Worm (Caenorhabditis elegans) whole organism, L1 larva: Measurements from ENCODE around the gene sur-5.

Experiments
- C16A3.4 ChIP-seq: fragments of 150-350 bp; optimal IDR thresholded peaks from 2 replicates; lab custom pipeline; 2014; ENCODE audit warnings: missing biosample characterization, missing genetic modification characterization
- F16B12.6 ChIP-seq: fragments of 150-350 bp; optimal IDR thresholded peaks from 2 replicates; lab custom pipeline; 2014; ENCODE audit warnings: missing biosample characterization, missing genetic modification characterization
- Y116A8C.19 ChIP-seq: sonication (generic microtip); optimal IDR thresholded peaks from 2 replicates; lab custom pipeline; 2016; ENCODE audit warnings: missing compliant biosample characterization, missing genetic modification characterization, borderline replicate concordance
- aha-1 ChIP-seq: fragments of 150-350 bp; optimal IDR thresholded peaks from 2 replicates; lab custom pipeline; 2014; ENCODE audit warnings: missing biosample characterization, missing genetic modification characterization
- alr-1 ChIP-seq: fragments of 200-800 bp; sonication (Bioruptor generic); optimal IDR thresholded peaks from 2 replicates; lab custom pipeline; 2018; ENCODE audit warnings: borderline replicate concordance, mild to moderate bottlenecking, missing genetic modification characterization, missing compliant biosample characterization
- ama-1 ChIP-seq: fragments of 150-350 bp; optimal IDR thresholded peaks from 2 replicates; lab custom pipeline; 2014
- ceh-63 ChIP-seq: fragments of 200-800 bp; sonication (Bioruptor generic); optimal IDR thresholded peaks from 2 replicates; lab custom pipeline; 2018; ENCODE audit warnings: mild to moderate bottlenecking, missing genetic modification characterization, missing compliant biosample characterization
- ceh-82 ChIP-seq, 3 experiments: fragments of 150-350 bp in 1 of 3; sonication (generic microtip) in 2 of 3; optimal IDR thresholded peaks; 2 replicates each; lab custom pipeline; 2014 to 2017; ENCODE audit warnings: missing biosample characterization in 3 of 3, missing genetic modification characterization in 3 of 3
- ceh-90 ChIP-seq: sonication (generic microtip); optimal IDR thresholded peaks from 2 replicates; lab custom pipeline; 2016; ENCODE audit warnings: missing genetic modification characterization, missing compliant biosample characterization
- ces-1 ChIP-seq: fragments of 150-350 bp; optimal IDR thresholded peaks from 2 replicates; lab custom pipeline; 2014; ENCODE audit warnings: missing biosample characterization, missing genetic modification reagents, missing genetic modification characterization
- dpl-1 ChIP-seq, 3 experiments: fragments of 150-350 bp in 2 of 3; sonication (generic microtip) in 1 of 3; optimal IDR thresholded peaks; 2 replicates each; lab custom pipeline; 2014 to 2017; ENCODE audit warnings: missing biosample characterization in 3 of 3, missing genetic modification characterization in 3 of 3, missing genetic modification reagents in 3 of 3
- egl-13 ChIP-seq: sonication (generic microtip); optimal IDR thresholded peaks from 2 replicates; lab custom pipeline; 2016; ENCODE audit warnings: missing genotype, missing genetic modification reagents, missing genetic modification characterization, missing compliant biosample characterization
- egl-27 ChIP-seq, 2 experiments: fragments of 150-350 bp in 1 of 2; sonication (generic microtip); optimal IDR thresholded peaks; 3 replicates each; lab custom pipeline; 2017 to 2018; ENCODE audit warnings: missing biosample characterization in 2 of 2, missing genetic modification characterization in 2 of 2, missing genetic modification reagents in 2 of 2
- elt-2 ChIP-seq: sonication (generic microtip); optimal IDR thresholded peaks from 2 replicates; lab custom pipeline; 2016; ENCODE audit warnings: missing genetic modification characterization, mild to moderate bottlenecking, inconsistent platforms, missing compliant biosample characterization, missing genetic modification reagents
- elt-3 ChIP-seq, 6 experiments: fragments of 150-350 bp in 1 of 6; sonication (generic microtip); optimal IDR thresholded peaks; 2 replicates each; lab custom pipeline; 2017 to 2018; ENCODE audit warnings: missing biosample characterization in 6 of 6, missing genetic modification characterization in 6 of 6, inconsistent platforms in 1 of 6
- fkh-10 ChIP-seq: sonication (generic microtip); optimal IDR thresholded peaks from 2 replicates; lab custom pipeline; 2017; ENCODE audit warnings: missing biosample characterization, missing genetic modification reagents, missing genetic modification characterization
- fkh-4 ChIP-seq: sonication (generic microtip); optimal IDR thresholded peaks from 2 replicates; lab custom pipeline; 2016; ENCODE audit warnings: missing compliant biosample characterization, missing genetic modification characterization, borderline replicate concordance
- fos-1 ChIP-seq: fragments of 150-350 bp; optimal IDR thresholded peaks from 2 replicates; lab custom pipeline; 2014; ENCODE audit warnings: missing biosample characterization, missing genetic modification characterization
- hlh-4 ChIP-seq: sonication (generic microtip); optimal IDR thresholded peaks from 2 replicates; lab custom pipeline; 2016; ENCODE audit warnings: mild to moderate bottlenecking, missing genetic modification characterization, missing compliant biosample characterization
- irx-1 ChIP-seq: sonication (generic microtip); optimal IDR thresholded peaks from 2 replicates; lab custom pipeline; 2016; ENCODE audit warnings: missing genetic modification characterization, missing compliant biosample characterization
- isw-1 ChIP-seq: fragments of 200-800 bp; sonication (Bioruptor generic); IDR thresholded peaks from 2 replicates; pipeline ENCODE4 v1.3.6; 2022; ENCODE audit warnings: missing genetic modification characterization, missing compliant biosample characterization
- jun-1 ChIP-seq: fragments of 150-350 bp; optimal IDR thresholded peaks from 2 replicates; lab custom pipeline; 2014; ENCODE audit warnings: missing biosample characterization, missing genetic modification reagents, missing genetic modification characterization
- lin-13 ChIP-seq: fragments of 150-350 bp; optimal IDR thresholded peaks from 2 replicates; lab custom pipeline; 2014; ENCODE audit warnings: missing biosample characterization, missing genetic modification reagents, missing genetic modification characterization
- lin-14 ChIP-seq: fragments of 200-800 bp; sonication (Bioruptor generic); optimal IDR thresholded peaks from 2 replicates; lab custom pipeline; 2018; ENCODE audit warnings: mild to moderate bottlenecking, missing genetic modification characterization, moderate library complexity, missing compliant biosample characterization
- lin-15B ChIP-seq: fragments of 150-350 bp; sonication (generic microtip); optimal IDR thresholded peaks from 3 replicates; lab custom pipeline; 2014; ENCODE audit warnings: missing biosample characterization, missing genetic modification characterization
- lin-35 ChIP-seq, 2 experiments: fragments of 150-350 bp; optimal IDR thresholded peaks; 2 replicates each; lab custom pipeline; 2014; ENCODE audit warnings: missing biosample characterization in 2 of 2, missing genetic modification characterization in 2 of 2, missing genetic modification reagents in 2 of 2
- lir-3 ChIP-seq: sonication (generic microtip); optimal IDR thresholded peaks from 2 replicates; lab custom pipeline; 2016; ENCODE audit warnings: mild to moderate bottlenecking, missing genetic modification characterization, moderate library complexity, missing compliant biosample characterization; ENCODE audit not compliant: poor library complexity
- lsy-2 ChIP-seq, 2 experiments: fragments of 150-350 bp; optimal IDR thresholded peaks; 2 replicates each; lab custom pipeline; 2014; ENCODE audit warnings: missing biosample characterization in 2 of 2, missing genetic modification characterization in 2 of 2
- mef-2 ChIP-seq: fragments of 150-350 bp; optimal IDR thresholded peaks from 2 replicates; lab custom pipeline; 2014; ENCODE audit warnings: missing biosample characterization, missing genetic modification characterization
- nhr-11 ChIP-seq: fragments of 150-350 bp; optimal IDR thresholded peaks from 2 replicates; lab custom pipeline; 2014; ENCODE audit warnings: missing biosample characterization, missing genetic modification characterization
- nhr-12 ChIP-seq: sonication (generic microtip); optimal IDR thresholded peaks from 2 replicates; lab custom pipeline; 2017; ENCODE audit warnings: missing biosample characterization, missing genetic modification characterization
- nhr-19 ChIP-seq: fragments of 200-800 bp; sonication (Bioruptor generic); conservative IDR thresholded peaks from 2 replicates; pipeline ENCODE4 v1.3.6; 2022; ENCODE audit warnings: missing genetic modification characterization, missing compliant biosample characterization
- nhr-237 ChIP-seq: fragments of 150-350 bp; optimal IDR thresholded peaks from 2 replicates; lab custom pipeline; 2014; ENCODE audit warnings: missing biosample characterization, missing genetic modification characterization
- nhr-76 ChIP-seq: sonication (generic microtip); optimal IDR thresholded peaks from 2 replicates; lab custom pipeline; 2017; ENCODE audit warnings: missing biosample characterization, missing genetic modification characterization
- nhr-84 ChIP-seq: sonication (generic microtip); optimal IDR thresholded peaks from 2 replicates; lab custom pipeline; 2017; ENCODE audit warnings: missing biosample characterization, missing genetic modification characterization
- nhr-85 ChIP-seq: sonication (generic microtip); peaks from one replicate; lab custom pipeline; 2016; ENCODE audit warnings: missing genetic modification characterization, inconsistent platforms, missing compliant biosample characterization
- nhr-90 ChIP-seq: sonication (generic microtip); optimal IDR thresholded peaks from 2 replicates; lab custom pipeline; 2016; ENCODE audit warnings: mild to moderate bottlenecking, missing genetic modification characterization, missing compliant biosample characterization; ENCODE audit not compliant: poor library complexity
- pax-3 ChIP-seq: fragments of 200-800 bp; sonication (Bioruptor generic); optimal IDR thresholded peaks from 2 replicates; lab custom pipeline; 2018; ENCODE audit warnings: mild to moderate bottlenecking, missing genetic modification characterization, moderate library complexity, missing compliant biosample characterization
- rnt-1 ChIP-seq: sonication (generic microtip); optimal IDR thresholded peaks from 2 replicates; lab custom pipeline; 2016; ENCODE audit warnings: mild to moderate bottlenecking, missing genetic modification characterization, moderate library complexity, missing compliant biosample characterization
- skn-1 ChIP-seq: fragments of 150-350 bp; optimal IDR thresholded peaks from 2 replicates; lab custom pipeline; 2014; ENCODE audit warnings: missing biosample characterization, missing genetic modification characterization
- snu-23 ChIP-seq: sonication (generic microtip); optimal IDR thresholded peaks from 2 replicates; lab custom pipeline; 2016; ENCODE audit warnings: missing genetic modification characterization, missing compliant biosample characterization
- sox-4 ChIP-seq: sonication (generic microtip); optimal IDR thresholded peaks from 2 replicates; lab custom pipeline; 2016; ENCODE audit warnings: missing genetic modification characterization, missing compliant biosample characterization
- swsn-7 ChIP-seq: sonication (generic microtip); optimal IDR thresholded peaks from 2 replicates; lab custom pipeline; 2016; ENCODE audit warnings: missing genetic modification characterization, missing compliant biosample characterization
- unc-30 ChIP-seq: sonication (generic microtip); optimal IDR thresholded peaks from 2 replicates; lab custom pipeline; 2017; ENCODE audit warnings: missing biosample characterization, missing genetic modification characterization
- unc-62 ChIP-seq: fragments of 150-350 bp; optimal IDR thresholded peaks from 2 replicates; lab custom pipeline; 2014; ENCODE audit warnings: missing biosample characterization, missing genetic modification reagents, missing genetic modification characterization
- unc-86 ChIP-seq: sonication (generic microtip); optimal IDR thresholded peaks from 2 replicates; lab custom pipeline; 2016; ENCODE audit warnings: missing genetic modification characterization, missing compliant biosample characterization
- unc-98 ChIP-seq: fragments of 200-800 bp; sonication (Bioruptor generic); IDR thresholded peaks from 2 replicates; pipeline ENCODE4 v1.3.6; 2022; ENCODE audit warnings: missing genetic modification characterization, missing compliant biosample characterization
- xbp-1 ChIP-seq: sonication (generic microtip); optimal IDR thresholded peaks from 2 replicates; lab custom pipeline; 2016; ENCODE audit warnings: missing genetic modification characterization, missing compliant biosample characterization
- zag-1 ChIP-seq: fragments of 150-350 bp; optimal IDR thresholded peaks from 2 replicates; lab custom pipeline; 2014; ENCODE audit warnings: missing biosample characterization, missing genetic modification characterization
- zip-4 ChIP-seq: fragments of 200-800 bp; sonication (Bioruptor generic); optimal IDR thresholded peaks from 2 replicates; lab custom pipeline; 2018; ENCODE audit warnings: mild to moderate bottlenecking, missing genetic modification characterization, moderate library complexity, missing compliant biosample characterization
- ztf-11 ChIP-seq, 2 experiments: sonication (generic microtip); optimal IDR thresholded peaks; 2 replicates each; lab custom pipeline; 2016 to 2017; ENCODE audit warnings: missing genetic modification characterization in 2 of 2, missing biosample characterization in 1 of 2, missing compliant biosample characterization in 1 of 2
- ztf-4 ChIP-seq: fragments of 150-350 bp; optimal IDR thresholded peaks from 2 replicates; lab custom pipeline; 2014; ENCODE audit warnings: missing biosample characterization, missing genetic modification characterization

Gene sur-5

DNA sequence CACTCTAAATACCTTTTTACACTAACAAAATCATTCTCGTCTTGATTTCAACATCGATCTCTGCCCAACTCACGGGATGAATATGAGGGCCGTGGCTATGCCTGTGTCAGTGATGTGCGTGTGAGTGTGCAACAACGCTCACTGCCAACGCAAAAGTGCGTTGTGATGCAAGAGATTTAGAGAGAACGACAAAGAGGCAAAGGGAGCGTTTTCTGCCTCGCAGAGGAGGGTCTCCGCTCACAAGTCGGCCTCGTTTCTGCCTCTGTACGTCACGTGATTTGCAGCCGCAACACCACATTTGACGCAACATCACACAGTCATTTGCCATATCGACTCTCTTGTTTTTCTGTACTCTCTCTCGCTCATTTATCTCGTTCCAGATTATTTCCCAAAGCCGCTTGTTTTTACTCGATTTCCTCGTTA lies 28.9 kb upstream of the sur-5 start, which contains the start of gene epg-7 (continued):
- TF ChIP-seq jun-1 (tag; lab: Kevin White, UChicago) (peak; percentile 95), elt-2 (tag; lab: Kevin White, UChicago) (peak; percentile 89), zip-4 (GFP tag; lab: Kevin White, UChicago) (peak; percentile 84), C16A3.4 (peak; percentile 93), nhr-11 (tag; lab: Kevin White, UChicago) (peak; percentile 71), mef-2 (tag; lab: Kevin White, UChicago) (peak; percentile 73), isw-1 (GFP tag; lab: Robert Waterston, UW) (peak; percentile 90), F16B12.6 (tag; lab: Kevin White, UChicago) (peak; percentile 94), fkh-10 (GFP tag; lab: Kevin White, UChicago) (peak; percentile 88), swsn-7 (peak; percentile 98), lsy-2 (tag; optimal IDR thresholded peaks at IDR 0.05; lab: Kevin White, UChicago) (peak; percentile 89 to 93), nhr-12 (tag; lab: Kevin White, UChicago) (no peak), dpl-1 (GFP tag; optimal IDR thresholded peaks at IDR 0.05; lab: Kevin White, UChicago) (peak; percentile 65 to 76 (median 71)), snu-23 (GFP tag; lab: Kevin White, UChicago) (peak; percentile 99), nhr-237 (tag; lab: Kevin White, UChicago) (peak; percentile 75), fkh-4 (tag; lab: Kevin White, UChicago) (peak; percentile 71), elt-3 (tag; optimal IDR thresholded peaks at IDR 0.05; lab: Kevin White, UChicago) (peak in 3 of 6 experiments; percentile 7 to 88 (median 86)), lir-3 (tag; lab: Kevin White, UChicago) (peak; percentile 80), ceh-82 (tag; optimal IDR thresholded peaks at IDR 0.05; lab: Kevin White, UChicago) (peak; percentile 77 to 91 (median 88)), ceh-90 (tag; lab: Kevin White, UChicago) (no peak), alr-1 (tag; lab: Kevin White, UChicago) (no peak), nhr-90 (peak; percentile 95), ceh-63 (no peak), irx-1 (tag; lab: Kevin White, UChicago) (peak; percentile 95), lin-13 (GFP tag; lab: Kevin White, UChicago) (peak; percentile 94), ces-1 (GFP tag; lab: Kevin White, UChicago) (no peak), fos-1 (tag; lab: Kevin White, UChicago) (peak; percentile 86), nhr-84 (no peak), ztf-4 (tag; lab: Kevin White, UChicago) (peak; percentile 96), ztf-11 (tag; optimal IDR thresholded peaks at IDR 0.05; lab: Kevin White, UChicago) (peak in 1 of 2 experiments; percentile 89), egl-13 (tag; lab: Kevin White, UChicago) (peak; percentile 95), unc-62 (GFP tag; lab: Kevin White, UChicago) (no peak), xbp-1 (peak; percentile 98), skn-1 (tag; lab: Kevin White, UChicago) (peak; percentile 50), lin-15B (tag; lab: Kevin White, UChicago) (peak; percentile 64), rnt-1 (tag; lab: Kevin White, UChicago) (peak; percentile 94), lin-14 (GFP tag; lab: Kevin White, UChicago) (peak; percentile 99), aha-1 (tag; lab: Kevin White, UChicago) (peak; percentile 63), lin-35 (GFP tag; optimal IDR thresholded peaks at IDR 0.05; lab: Kevin White, UChicago) (peak; percentile 84 to 90), nhr-76 (tag; lab: Kevin White, UChicago) (no peak), unc-98 (GFP tag; lab: Robert Waterston, UW) (peak; percentile 31; the same call in 1 of the 2 replicates), nhr-85 (tag; lab: Kevin White, UChicago) (peak; percentile 99), pax-3 (tag; lab: Kevin White, UChicago) (peak; percentile 83), Y116A8C.19 (tag; lab: Kevin White, UChicago) (no peak), egl-27 (tag; optimal IDR thresholded peaks at IDR 0.05; lab: Kevin White, UChicago) (peak; percentile 42 to 46), sox-4 (tag; lab: Kevin White, UChicago) (peak; percentile 86), zag-1 (tag; lab: Kevin White, UChicago) (peak; percentile 90), unc-30 (tag; lab: Kevin White, UChicago) (no peak), nhr-19 (GFP tag; lab: Robert Waterston, UW) (peak; percentile 95), ama-1 (lab: Kevin White, UChicago) (peak; percentile 80), unc-86 (tag; lab: Kevin White, UChicago) (peak; percentile 94), hlh-4 (no peak)
